Fruit fly (Drosophila melanogaster): ENCODE results near the gene nab.

The nab gene

dm6 chr3L:4193730-4194649 lies 33.3 kb upstream of the nab start, which contains the start of gene CG43367 (continued):
- TF ChIP-seq twi (tag; optimal IDR thresholded peaks at IDR 0.05) (no peak), CG7786 (GFP tag; optimal IDR thresholded peaks at IDR 0.05) (no peak), scrt (GFP tag; optimal IDR thresholded peaks at IDR 0.05) (no peak), knrl (GFP tag; IDR thresholded peaks at IDR 0.05; ENCODE audit: partially characterized antibody) (no peak), CG8944 (GFP tag; optimal IDR thresholded peaks at IDR 0.05) (no peak), ro (GFP tag; IDR thresholded peaks at IDR 0.05) (no peak), mld (GFP tag; IDR thresholded peaks at IDR 0.05; ENCODE audit: partially characterized antibody) (no peak), pita (GFP tag; optimal IDR thresholded peaks at IDR 0.05) (no peak), Sox100B (GFP tag; optimal IDR thresholded peaks at IDR 0.05) (no peak), br (optimal IDR thresholded peaks at IDR 0.05) (no peak), CG15601 (tag; optimal IDR thresholded peaks at IDR 0.05) (no peak), CG4617 (GFP tag; optimal IDR thresholded peaks at IDR 0.05; ENCODE audit: borderline replicate concordance) (peak; percentile 29), CG8281 (tag; optimal IDR thresholded peaks at IDR 0.05) (no peak), bowl (GFP tag; IDR thresholded peaks at IDR 0.05) (no peak), zfh2 (GFP tag; optimal IDR thresholded peaks at IDR 0.05) (no peak), stc (GFP tag; IDR thresholded peaks at IDR 0.05) (peak; percentile 11; the same call in 1 of the 2 replicates), CG13894 (tag; optimal IDR thresholded peaks at IDR 0.05) (no peak), Chrac-16 (GFP tag; optimal IDR thresholded peaks at IDR 0.05) (no peak), CG9437 (GFP tag; optimal IDR thresholded peaks at IDR 0.05) (no peak), yki (optimal IDR thresholded peaks at IDR 0.05) (no peak), CG9215 (GFP tag; IDR thresholded peaks at IDR 0.05) (no peak), wor (GFP tag; IDR thresholded peaks at IDR 0.05) (no peak), CG13123 (GFP tag; optimal IDR thresholded peaks at IDR 0.05) (no peak), CG6175 (GFP tag; IDR thresholded peaks at IDR 0.05) (no peak), p53 (GFP tag; optimal IDR thresholded peaks at IDR 0.05) (no peak), C15 (GFP tag; IDR thresholded peaks at IDR 0.05) (no peak), CG2129 (GFP tag; IDR thresholded peaks at IDR 0.05; ENCODE audit: partially characterized antibody) (no peak), Dp (GFP tag; optimal IDR thresholded peaks at IDR 0.05) (peak; percentile 97), CG10543 (GFP tag; optimal IDR thresholded peaks at IDR 0.05) (no peak), fru (optimal IDR thresholded peaks at IDR 0.05) (no peak), CG10366 (GFP tag; IDR thresholded peaks at IDR 0.05) (no peak), CG2116 (GFP tag; optimal IDR thresholded peaks at IDR 0.05) (no peak), prd (optimal IDR thresholded peaks at IDR 0.05) (no peak), prd (GFP tag; IDR thresholded peaks at IDR 0.05) (no peak), pzg (GFP tag; optimal IDR thresholded peaks at IDR 0.05) (peak; percentile 82), dimm (GFP tag; IDR thresholded peaks at IDR 0.05) (no peak), cas (GFP tag; IDR thresholded peaks at IDR 0.05) (no peak), CG11504 (tag; optimal IDR thresholded peaks at IDR 0.05) (no peak), shn (GFP tag; optimal IDR thresholded peaks at IDR 0.05) (no peak), CG13287 (GFP tag; IDR thresholded peaks at IDR 0.05; ENCODE audit: partially characterized antibody) (peak; percentile 22; the same call in 1 of the 2 replicates), ssp (GFP tag; IDR thresholded peaks at IDR 0.05) (no peak), amos (GFP tag; IDR thresholded peaks at IDR 0.05; ENCODE audit: partially characterized antibody) (no peak; the same call in 1 of the 2 replicates), HmgZ (tag; optimal IDR thresholded peaks at IDR 0.05) (peak; percentile 45), CG1529 (GFP tag; optimal IDR thresholded peaks at IDR 0.05) (no peak), CG8290 (GFP tag; optimal IDR thresholded peaks at IDR 0.05) (no peak), CG8290 (tag; optimal IDR thresholded peaks at IDR 0.05) (no peak), CG15269 (tag; optimal IDR thresholded peaks at IDR 0.05) (no peak), CG17568 (GFP tag; optimal IDR thresholded peaks at IDR 0.05) (no peak), fd102C (GFP tag; optimal IDR thresholded peaks at IDR 0.05) (no peak), unc-4 (GFP tag; IDR thresholded peaks at IDR 0.05; ENCODE audit: partially characterized antibody) (no peak), vvl (GFP tag; IDR thresholded peaks at IDR 0.05) (no peak)

Measured in whole organism, embryonic.